Worm (Caenorhabditis elegans) whole organism, dauer: Measurements from ENCODE around the gene Y44A6D.7.

Source experiments
- unc-62 ChIP-seq: sonication (generic microtip); optimal IDR thresholded peaks from 2 replicates; lab custom pipeline; 2017; ENCODE audit warnings: missing biosample characterization, missing genetic modification reagents, missing genetic modification characterization

Y44A6D.7 gene

ce11 chrV:20789105-20789504, 25.4 kb upstream of the Y44A6D.7 start, which contains the start of gene tpan-1:
Gene tpan-1 (plus strand): TSS chrV:20789502.
- no peak for TF ChIP-seq unc-62 (GFP tag; lab: Kevin White, UChicago)

ce11 chrV:20790011-20790410, 24.5 kb upstream of the Y44A6D.7 start, which contains the start of gene Y44A6D.1:
Gene Y44A6D.1 (minus strand): TSS chrV:20790033.
- no peak for TF ChIP-seq unc-62 (GFP tag; lab: Kevin White, UChicago)

ce11 chrV:20790616-20791015, 23.9 kb upstream of the Y44A6D.7 start:
- TF ChIP-seq unc-62 (GFP tag; lab: Kevin White, UChicago): no peak

ce11 chrV:20792371-20792890, 22.1 kb upstream of the Y44A6D.7 start, which contains the start of gene Y44A6D.3:
Gene Y44A6D.3 (minus strand): TSS chrV:20792421.
- TF ChIP-seq unc-62 (GFP tag; lab: Kevin White, UChicago): no peak

- TF ChIP-seq unc-62 (GFP tag; lab: Kevin White, UChicago): no peak
These were observed 20.8 kb upstream of the Y44A6D.7 start for ce11 chrV:20793761-20794160.

- no peak for TF ChIP-seq unc-62 (GFP tag; lab: Kevin White, UChicago)
These were observed 16.6 kb upstream of the Y44A6D.7 start, which contains the start of gene sdf-9 for ce11 chrV:20797918-20798317. Gene sdf-9 (plus strand): TSS chrV:20798218.

- TF ChIP-seq unc-62 (GFP tag; lab: Kevin White, UChicago): no peak
These were observed 11.6 kb upstream of the Y44A6D.7 start, which contains the start of gene Y44A6D.5 for ce11 chrV:20802906-20803305. Gene Y44A6D.5 (minus strand): TSS chrV:20803006.

- TF ChIP-seq unc-62 (GFP tag; lab: Kevin White, UChicago): no peak
These were observed 7.5 kb upstream of the Y44A6D.7 start, which contains the start of gene Y44A6D.6 for ce11 chrV:20807038-20807437. Gene Y44A6D.6 (plus strand): TSS chrV:20807338.

ce11 chrV:20813646-20814045, 878 bp upstream of the Y44A6D.7 start:
- TF ChIP-seq unc-62 (GFP tag; lab: Kevin White, UChicago): no peak

ce11 chrV:20815842-20816241, 1.3 kb downstream of the Y44A6D.7 start, which contains the start of gene sshk-1:
Gene sshk-1 (plus strand): TSS chrV:20816142.
- no peak for TF ChIP-seq unc-62 (GFP tag; lab: Kevin White, UChicago)

ce11 chrV:20820033-20820432, 5.5 kb downstream of the Y44A6D.7 start, which contains the start of gene T03D8.6:
Gene T03D8.6 (minus strand): TSS chrV:20820330.
- TF ChIP-seq unc-62 (GFP tag; lab: Kevin White, UChicago): no peak

- TF ChIP-seq unc-62 (GFP tag; lab: Kevin White, UChicago): no peak
These were observed 10.6 kb downstream of the Y44A6D.7 start, which contains the start of the genes gcy-22 and grl-14 for ce11 chrV:20824962-20825609. Gene gcy-22 (minus strand): TSS chrV:20825062. Gene grl-14 (plus strand): TSS chrV:20825559.

ce11 chrV:20826618-20827017, 12.1 kb downstream of the Y44A6D.7 start:
- no peak for TF ChIP-seq unc-62 (GFP tag; lab: Kevin White, UChicago)

ce11 chrV:20828820-20829219, 14.3 kb downstream of the Y44A6D.7 start, which contains the start of gene sbt-1:
Gene sbt-1 (minus strand): TSS chrV:20828881.
- TF ChIP-seq unc-62 (GFP tag; lab: Kevin White, UChicago): no peak

- TF ChIP-seq unc-62 (GFP tag; lab: Kevin White, UChicago): no peak
These were observed 15.0 kb downstream of the Y44A6D.7 start, which contains the start of gene num-1 for ce11 chrV:20829511-20829910. Gene num-1 (plus strand): TSS chrV:20829811.

- TF ChIP-seq unc-62 (GFP tag; lab: Kevin White, UChicago): no peak
These were observed 15.9 kb downstream of the Y44A6D.7 start for ce11 chrV:20830409-20830808.
